Worm (Caenorhabditis elegans) whole organism, young adult: ENCODE data around the gene F53F8.5.

ENCODE experiments used
- nhr-27 ChIP-seq: fragments of 200-800 bp; sonication (Bioruptor generic); optimal IDR thresholded peaks from 2 replicates; lab custom pipeline; 2018; ENCODE audit warnings: mild to moderate bottlenecking, missing genetic modification characterization, moderate library complexity, missing compliant biosample characterization
- pha-4 ChIP-seq: fragments of 150-350 bp; sonication (generic microtip); optimal IDR thresholded peaks from 2 replicates; lab custom pipeline; 2014; ENCODE audit warnings: missing biosample characterization, missing genetic modification reagents, missing genetic modification characterization
- sea-2 ChIP-seq: fragments of 200-800 bp; sonication (Bioruptor generic); IDR thresholded peaks from 2 replicates; pipeline ENCODE4 v1.3.6; 2022; ENCODE audit warnings: missing genetic modification characterization, missing compliant biosample characterization

DNA sequence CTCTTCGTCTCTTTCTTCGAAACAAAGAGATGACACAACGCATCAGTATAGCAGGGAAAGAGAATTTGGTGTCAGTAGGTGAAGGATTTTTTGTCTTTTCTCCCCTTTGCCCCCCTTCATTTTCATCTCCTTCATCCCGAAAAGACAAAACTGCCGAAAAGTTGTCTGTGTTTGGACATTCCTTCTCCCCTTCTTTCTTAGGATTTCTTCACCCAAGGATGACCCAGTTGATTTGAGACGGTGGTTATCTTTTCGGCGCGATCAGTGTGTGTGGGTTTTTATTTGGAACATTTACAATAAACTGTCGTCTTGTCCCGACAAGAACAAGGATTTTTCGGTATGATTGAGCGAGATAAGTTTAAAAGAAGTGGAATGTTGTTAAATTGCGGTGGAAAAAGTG lies 41.4 kb downstream of the F53F8.5 start:
- TF ChIP-seq nhr-27 (no peak), pha-4 (tag; lab: Kevin White, UChicago) (no peak), sea-2 (no peak)
